Fruit fly (Drosophila melanogaster) whole organism, wandering third instar larva: ENCODE results near the gene CG31816.

ENCODE experiments used
- OdsH ChIP-seq: fragments of 200-800 bp; sonication (Bioruptor generic); optimal IDR thresholded peaks from 2 replicates; lab custom pipeline; 2016; ENCODE audit warnings: missing biosample characterization, mild to moderate bottlenecking, missing genetic modification characterization
- dsf ChIP-seq: sonication (Bioruptor generic); optimal IDR thresholded peaks from 2 replicates; lab custom pipeline; 2016; ENCODE audit warnings: missing biosample characterization, missing genetic modification characterization, borderline replicate concordance
- sage ChIP-seq: fragments of 200-800 bp; sonication (Bioruptor generic); optimal IDR thresholded peaks from 2 replicates; lab custom pipeline; 2016; ENCODE audit warnings: missing biosample characterization, mild to moderate bottlenecking, missing genetic modification characterization

dm6 chr2L:16529485-16530413 is 12.6 kb upstream of the CG31816 start:
- no peak for TF ChIP-seq sage
- no peak for TF ChIP-seq dsf
- TF ChIP-seq OdsH (GFP tag; lab: Kevin White, UChicago) = no peak
